Worm (Caenorhabditis elegans) whole organism, L3 larva: Measurements from ENCODE around the gene srj-21.

Source experiments
- aly-2 ChIP-seq: fragments of 150-350 bp; optimal IDR thresholded peaks from 2 replicates; lab custom pipeline; 2014; ENCODE audit warnings: missing biosample characterization, missing genetic modification characterization
- egl-27 ChIP-seq: sonication (generic microtip); optimal IDR thresholded peaks from 4 replicates; lab custom pipeline; 2017; ENCODE audit warnings: missing biosample characterization, missing genetic modification reagents, missing genetic modification characterization
- elt-2 ChIP-seq: sonication (generic microtip); optimal IDR thresholded peaks from 2 replicates; lab custom pipeline; 2016; ENCODE audit warnings: missing genetic modification reagents, mild to moderate bottlenecking, missing genetic modification characterization, missing compliant biosample characterization
- lin-39 ChIP-seq: fragments of 150-350 bp; optimal IDR thresholded peaks from 2 replicates; lab custom pipeline; 2018; ENCODE audit warnings: missing biosample characterization, missing genetic modification reagents, missing genetic modification characterization
- nfya-1 ChIP-seq: sonication (generic microtip); optimal IDR thresholded peaks from 2 replicates; lab custom pipeline; 2017; ENCODE audit warnings: missing genetic modification characterization, mild to moderate bottlenecking, missing compliant biosample characterization, antibody characterized with exemption, moderate library complexity; ENCODE audit not compliant: insufficient read depth
- nhr-11 ChIP-seq: fragments of 150-350 bp; optimal IDR thresholded peaks from 2 replicates; lab custom pipeline; 2014; ENCODE audit warnings: missing biosample characterization, missing genetic modification characterization
- ztf-11 ChIP-seq: fragments of 150-350 bp; optimal IDR thresholded peaks from 2 replicates; lab custom pipeline; 2014; ENCODE audit warnings: missing biosample characterization, missing genetic modification characterization

ce11 chrV:10745034-10745433, at the start of gene srj-21:
- TF ChIP-seq lin-39 (tag; lab: Kevin White, UChicago) (no peak), nhr-11 (no peak), ztf-11 (tag; lab: Kevin White, UChicago) (no peak), nfya-1 (tag; lab: Kevin White, UChicago) (no peak), elt-2 (tag; lab: Kevin White, UChicago) (no peak), aly-2 (no peak), egl-27 (tag; lab: Kevin White, UChicago) (no peak)
